Fruit fly (Drosophila melanogaster) whole organism, embryonic: ENCODE data around the gene CG1143.

Experiments used
- Asciz ChIP-seq: fragments of 200-800 bp; sonication (Bioruptor generic); optimal IDR thresholded peaks from 2 replicates; lab custom pipeline; 2017; ENCODE audit warnings: missing biosample characterization, mild to moderate bottlenecking, missing genetic modification characterization, missing genetic modification reagents
- Atf-2 ChIP-seq: fragments of 200-800 bp; sonication (Bioruptor generic); optimal IDR thresholded peaks from 2 replicates; lab custom pipeline; 2016; ENCODE audit warnings: missing biosample characterization, missing genetic modification characterization
- Blimp-1 ChIP-seq: fragments of 200-800 bp; sonication (Bioruptor generic); optimal IDR thresholded peaks from 3 replicates; lab custom pipeline; 2018; ENCODE audit warnings: missing biosample characterization, missing genetic modification characterization, mild to moderate bottlenecking, moderate library complexity, missing genetic modification reagents
- CG10274 ChIP-seq: fragments of 200-800 bp; sonication (Bioruptor generic); optimal IDR thresholded peaks from 3 replicates; lab custom pipeline; 2017; ENCODE audit warnings: missing biosample characterization, mild to moderate bottlenecking, missing genetic modification characterization
- CG10366 ChIP-seq: fragments of 200-800 bp; sonication (Bioruptor generic); IDR thresholded peaks from 2 replicates; pipeline ENCODE4 v1.3.6; 2022; ENCODE audit warnings: missing biosample characterization, missing genetic modification characterization
- CG10543 ChIP-seq: fragments of 200-800 bp; sonication (Bioruptor generic); optimal IDR thresholded peaks from 3 replicates; lab custom pipeline; 2017; ENCODE audit warnings: missing biosample characterization, mild to moderate bottlenecking, missing genetic modification characterization, moderate library complexity
- CG10565 ChIP-seq: fragments of 200-800 bp; sonication (Bioruptor generic); optimal IDR thresholded peaks from 3 replicates; lab custom pipeline; 2016; ENCODE audit warnings: missing biosample characterization, mild to moderate bottlenecking, missing genetic modification characterization
- CG10979 ChIP-seq: fragments of 200-800 bp; sonication (Bioruptor generic); optimal IDR thresholded peaks from 2 replicates; lab custom pipeline; 2018; ENCODE audit warnings: missing biosample characterization, mild to moderate bottlenecking, missing genetic modification characterization, moderate library complexity
- CG11398 ChIP-seq: fragments of 200-800 bp; sonication (Bioruptor generic); optimal IDR thresholded peaks from 2 replicates; lab custom pipeline; 2016; ENCODE audit warnings: missing biosample characterization, missing genetic modification characterization
- CG12236 ChIP-seq: fragments of 200-800 bp; sonication (Bioruptor generic); optimal IDR thresholded peaks from 2 replicates; lab custom pipeline; 2016; ENCODE audit warnings: missing biosample characterization, missing genetic modification characterization
- CG12391 ChIP-seq: fragments of 200-800 bp; sonication (Bioruptor generic); optimal IDR thresholded peaks from 3 replicates; lab custom pipeline; 2018; ENCODE audit warnings: missing biosample characterization, mild to moderate bottlenecking, missing genetic modification characterization, moderate library complexity
- CG12659 ChIP-seq: fragments of 200-800 bp; sonication (Bioruptor generic); optimal IDR thresholded peaks from 3 replicates; lab custom pipeline; 2017; ENCODE audit warnings: mild to moderate bottlenecking, missing biosample characterization, missing genetic modification reagents, missing genetic modification characterization
- CG12744 ChIP-seq: fragments of 200-800 bp; sonication (Bioruptor generic); optimal IDR thresholded peaks from 2 replicates; lab custom pipeline; 2016; ENCODE audit warnings: missing biosample characterization, missing genetic modification characterization
- CG13287 ChIP-seq: fragments of 200-800 bp; sonication (Bioruptor generic); IDR thresholded peaks from 2 replicates; pipeline ENCODE4 v1.3.6; 2022; ENCODE audit warnings: missing biosample characterization, missing genetic modification characterization; ENCODE audit not compliant: partially characterized antibody
- CG13424 ChIP-seq: fragments of 200-800 bp; sonication (Bioruptor generic); optimal IDR thresholded peaks from 2 replicates; lab custom pipeline; 2019; ENCODE audit warnings: missing biosample characterization, mild to moderate bottlenecking, missing genetic modification characterization, moderate library complexity
- CG14441 ChIP-seq: fragments of 200-800 bp; sonication (Bioruptor generic); IDR thresholded peaks from 2 replicates; pipeline ENCODE4 v1.3.6; 2022; ENCODE audit warnings: missing biosample characterization, missing genetic modification characterization
- CG16863 ChIP-seq: fragments of 200-800 bp; sonication (Bioruptor generic); optimal IDR thresholded peaks from 3 replicates; lab custom pipeline; 2016; ENCODE audit warnings: missing biosample characterization, missing genetic modification characterization
- CG17328 ChIP-seq: fragments of 200-800 bp; sonication (Bioruptor generic); IDR thresholded peaks from 2 replicates; pipeline ENCODE4 v1.3.6; 2022; ENCODE audit warnings: missing biosample characterization, missing genetic modification characterization
- CG18599 ChIP-seq: fragments of 200-800 bp; sonication (Bioruptor generic); optimal IDR thresholded peaks from 3 replicates; lab custom pipeline; 2017; ENCODE audit warnings: missing biosample characterization, missing genetic modification characterization, mild to moderate bottlenecking, moderate library complexity, missing genetic modification reagents
- CG2120 ChIP-seq: fragments of 200-800 bp; sonication (Bioruptor generic); optimal IDR thresholded peaks from 3 replicates; lab custom pipeline; 2016; ENCODE audit warnings: missing biosample characterization, missing genetic modification characterization
- CG30431 ChIP-seq: fragments of 200-800 bp; sonication (Bioruptor generic); optimal IDR thresholded peaks from 2 replicates; lab custom pipeline; 2017; ENCODE audit warnings: missing biosample characterization, missing genetic modification characterization
- CG31441 ChIP-seq: fragments of 200-800 bp; sonication (Bioruptor generic); IDR thresholded peaks from 2 replicates; pipeline ENCODE4 v1.3.6; 2022; ENCODE audit warnings: missing biosample characterization, missing genetic modification characterization
- CG3407 ChIP-seq: fragments of 200-800 bp; sonication (Bioruptor generic); optimal IDR thresholded peaks from 2 replicates; lab custom pipeline; 2018; ENCODE audit warnings: missing biosample characterization, mild to moderate bottlenecking, missing genetic modification characterization
- CG3995 ChIP-seq: fragments of 200-800 bp; sonication (Bioruptor generic); optimal IDR thresholded peaks from 3 replicates; lab custom pipeline; 2016; ENCODE audit warnings: missing biosample characterization, missing genetic modification characterization
- CG4820 ChIP-seq: fragments of 200-800 bp; sonication (Bioruptor generic); optimal IDR thresholded peaks from 3 replicates; lab custom pipeline; 2016; ENCODE audit warnings: missing biosample characterization, missing genetic modification characterization
- CG7786 ChIP-seq: fragments of 200-800 bp; sonication (Bioruptor generic); optimal IDR thresholded peaks from 2 replicates; lab custom pipeline; 2016; ENCODE audit warnings: missing biosample characterization, missing genetic modification characterization
- CG8089 ChIP-seq: fragments of 200-800 bp; sonication (Bioruptor generic); optimal IDR thresholded peaks from 3 replicates; lab custom pipeline; 2016; ENCODE audit warnings: missing biosample characterization, missing genetic modification characterization
- CG9876 ChIP-seq: fragments of 200-800 bp; sonication (Bioruptor generic); optimal IDR thresholded peaks from 2 replicates; lab custom pipeline; 2016; ENCODE audit warnings: missing biosample characterization, missing genetic modification characterization
- Deaf1 ChIP-seq: fragments of 200-800 bp; optimal IDR thresholded peaks from 3 replicates; lab custom pipeline; 2019; ENCODE audit warnings: missing biosample characterization, mild to moderate bottlenecking, missing genetic modification characterization, moderate library complexity
- Dek ChIP-seq: fragments of 200-800 bp; sonication (Bioruptor generic); optimal IDR thresholded peaks from 3 replicates; lab custom pipeline; 2019; ENCODE audit warnings: missing biosample characterization, mild to moderate bottlenecking, missing genetic modification characterization, moderate library complexity
- Dll ChIP-seq: fragments of 200-800 bp; sonication (Bioruptor generic); IDR thresholded peaks from 4 replicates; pipeline ENCODE4 v1.3.6; 2022; ENCODE audit warnings: missing biosample characterization, missing genetic modification characterization; ENCODE audit not compliant: partially characterized antibody
- ERR ChIP-seq: fragments of 200-800 bp; sonication (Bioruptor generic); optimal IDR thresholded peaks from 2 replicates; lab custom pipeline; 2016; ENCODE audit warnings: missing biosample characterization, missing genetic modification characterization
- Fer2 ChIP-seq: fragments of 200-800 bp; sonication (Bioruptor generic); optimal IDR thresholded peaks from 2 replicates; lab custom pipeline; 2018; ENCODE audit warnings: missing biosample characterization, mild to moderate bottlenecking, missing genetic modification characterization, moderate library complexity
- HLH3B ChIP-seq: fragments of 200-800 bp; sonication (Bioruptor generic); IDR thresholded peaks from 2 replicates; pipeline ENCODE4 v1.3.6; 2022; ENCODE audit warnings: missing biosample characterization, missing genetic modification characterization
- Mes4 ChIP-seq: fragments of 200-800 bp; sonication (Bioruptor generic); optimal IDR thresholded peaks from 2 replicates; lab custom pipeline; 2016; ENCODE audit warnings: missing biosample characterization, missing genetic modification characterization
- NC2α ChIP-seq: fragments of 200-800 bp; sonication (Bioruptor generic); optimal IDR thresholded peaks from 2 replicates; lab custom pipeline; 2016; ENCODE audit warnings: missing biosample characterization, missing genetic modification characterization
- Oli ChIP-seq: fragments of 200-800 bp; sonication (Bioruptor generic); optimal IDR thresholded peaks from 2 replicates; lab custom pipeline; 2018; ENCODE audit warnings: missing biosample characterization, mild to moderate bottlenecking, missing genetic modification characterization, moderate library complexity
- Poxn ChIP-seq: fragments of 200-800 bp; sonication (Bioruptor generic); IDR thresholded peaks from 2 replicates; pipeline ENCODE4 v1.3.6; 2022; ENCODE audit warnings: missing biosample characterization, missing genetic modification characterization
- Sry-δ ChIP-seq: fragments of 200-800 bp; sonication (Bioruptor generic); optimal IDR thresholded peaks from 2 replicates; lab custom pipeline; 2016; ENCODE audit warnings: missing biosample characterization, missing genetic modification characterization
- Stat92E ChIP-seq, 3 experiments: fragments of >200 bp in 2 of 3; fragments of 200-800 bp in 1 of 3; sonication (Bioruptor generic) in 1 of 3; optimal IDR thresholded peaks; 2 replicates each; lab custom pipeline; 2017 to 2019; ENCODE audit warnings: missing biosample characterization in 3 of 3, missing genetic modification characterization in 3 of 3, mild to moderate bottlenecking in 1 of 3, moderate library complexity in 1 of 3
- bbx ChIP-seq: fragments of 200-800 bp; sonication (Bioruptor generic); IDR thresholded peaks from 2 replicates; pipeline ENCODE4 v1.3.6; 2022; ENCODE audit warnings: missing biosample characterization, missing genetic modification characterization; ENCODE audit not compliant: partially characterized antibody
- cato ChIP-seq: fragments of 200-800 bp; sonication (Bioruptor generic); optimal IDR thresholded peaks from 2 replicates; lab custom pipeline; 2016; ENCODE audit warnings: missing biosample characterization, missing genetic modification characterization, borderline replicate concordance
- cg ChIP-seq: fragments of 200-800 bp; sonication (Bioruptor generic); optimal IDR thresholded peaks from 3 replicates; lab custom pipeline; 2019; ENCODE audit warnings: missing biosample characterization, mild to moderate bottlenecking, missing genetic modification characterization, moderate library complexity
- chif ChIP-seq, 2 experiments: fragments of 200-800 bp; sonication (Bioruptor generic); optimal IDR thresholded peaks; 3 replicates each; lab custom pipeline; 2016; ENCODE audit warnings: missing biosample characterization in 2 of 2, missing genetic modification characterization in 2 of 2
- crp ChIP-seq, 2 experiments: fragments of 200-800 bp; sonication (Bioruptor generic); optimal IDR thresholded peaks; 2 replicates in 1 of 2; 3 replicates in 1 of 2; lab custom pipeline; 2017; ENCODE audit warnings: missing biosample characterization in 2 of 2, missing genetic modification characterization in 2 of 2, mild to moderate bottlenecking in 1 of 2, moderate library complexity in 1 of 2
- dpn ChIP-seq, 2 experiments: fragments of 200-800 bp; sonication (Bioruptor generic); optimal IDR thresholded peaks; 3 replicates each; lab custom pipeline; 2016; ENCODE audit warnings: missing biosample characterization in 2 of 2, missing genetic modification characterization in 2 of 2
- gcm ChIP-seq: fragments of 200-800 bp; sonication (Bioruptor generic); optimal IDR thresholded peaks from 2 replicates; lab custom pipeline; 2019; ENCODE audit warnings: missing biosample characterization, mild to moderate bottlenecking, missing genetic modification characterization, moderate library complexity
- insv ChIP-seq, 2 experiments: fragments of 200-800 bp; sonication (Bioruptor generic); optimal IDR thresholded peaks; 3 replicates each; lab custom pipeline; 2016 to 2018; ENCODE audit warnings: missing biosample characterization in 2 of 2, missing genetic modification characterization in 2 of 2
- luna ChIP-seq: fragments of 200-800 bp; sonication (Bioruptor generic); optimal IDR thresholded peaks from 2 replicates; lab custom pipeline; 2016; ENCODE audit warnings: missing biosample characterization, missing genetic modification characterization
- psq ChIP-seq: fragments of 200-800 bp; sonication (Bioruptor generic); optimal IDR thresholded peaks from 2 replicates; lab custom pipeline; 2017; ENCODE audit warnings: missing biosample characterization, missing genetic modification characterization

The CG1143 gene

dm6 chr3L:2631406-2631805 lies 13.8 kb upstream of the CG1143 start, which contains the start of the genes CG42245 and MEP-1 (continued):
- TF ChIP-seq gcm (peak; percentile 17), Asciz (GFP tag; lab: Kevin White, UChicago) (peak; percentile 14), CG9876 (GFP tag; lab: Kevin White, UChicago) (no peak), CG10543 (GFP tag; lab: Kevin White, UChicago) (peak; percentile 45), CG16863 (GFP tag; lab: Kevin White, UChicago) (no peak), chif (GFP tag; optimal IDR thresholded peaks at IDR 0.05; lab: Kevin White, UChicago) (peak; percentile 12 to 28), Poxn (GFP tag; lab: Robert Waterston, UW) (no peak), CG10366 (GFP tag; lab: Robert Waterston, UW) (no peak), CG18599 (GFP tag; lab: Kevin White, UChicago) (peak; percentile 58), dpn (GFP tag; optimal IDR thresholded peaks at IDR 0.05; lab: Kevin White, UChicago) (peak; percentile 52 to 61), CG12659 (GFP tag; lab: Kevin White, UChicago) (peak; percentile 67), Mes4 (GFP tag; lab: Kevin White, UChicago) (peak; percentile 49), psq (GFP tag; lab: Kevin White, UChicago) (peak; percentile 13), Fer2 (no peak), Blimp-1 (peak; percentile 49), CG31441 (GFP tag; lab: Robert Waterston, UW) (no peak), CG10565 (no peak), CG30431 (GFP tag; lab: Kevin White, UChicago) (no peak), CG10979 (tag; lab: Kevin White, UChicago) (peak; percentile 9), Dek (tag; lab: Kevin White, UChicago) (no peak), CG10274 (no peak), luna (GFP tag; lab: Kevin White, UChicago) (peak; percentile 7), Dll (GFP tag; lab: Robert Waterston, UW) (peak; percentile 75; the same call in 3 of the 4 replicates), ERR (peak; percentile 10), CG17328 (no peak), CG3995 (GFP tag; lab: Kevin White, UChicago) (peak; percentile 34), Stat92E (GFP tag; optimal IDR thresholded peaks at IDR 0.05; lab: Kevin White, UChicago) (peak in 1 of 3 experiments; percentile 27), CG13287 (peak; percentile 81), Sry-δ (GFP tag; lab: Kevin White, UChicago) (peak; percentile 70), CG12236 (GFP tag; lab: Kevin White, UChicago) (peak; percentile 49), crp (GFP tag; optimal IDR thresholded peaks at IDR 0.05; lab: Kevin White, UChicago) (peak; percentile 91 to 96), Oli (tag; lab: Kevin White, UChicago) (peak; percentile 43), bbx (peak; percentile 73), CG12744 (GFP tag; lab: Kevin White, UChicago) (peak; percentile 7), cg (GFP tag; lab: Kevin White, UChicago) (no peak), insv (GFP tag; optimal IDR thresholded peaks at IDR 0.05; lab: Kevin White, UChicago) (peak in 1 of 2 experiments; percentile 34), CG11398 (GFP tag; lab: Kevin White, UChicago) (peak; percentile 37), CG4820 (GFP tag; lab: Kevin White, UChicago) (peak; percentile 41), CG8089 (GFP tag; lab: Kevin White, UChicago) (peak; percentile 6), CG2120 (GFP tag; lab: Kevin White, UChicago) (peak; percentile 73), CG3407 (peak; percentile 16), CG12391 (tag; lab: Kevin White, UChicago) (peak; percentile 70), NC2α (GFP tag; lab: Kevin White, UChicago) (peak; percentile 41), Deaf1 (tag; lab: Kevin White, UChicago) (peak; percentile 9), CG13424 (tag; lab: Kevin White, UChicago) (peak; percentile 17), HLH3B (GFP tag; lab: Robert Waterston, UW) (no peak), Atf-2 (peak; percentile 14), CG14441 (GFP tag; lab: Robert Waterston, UW) (no peak), CG7786 (GFP tag; lab: Kevin White, UChicago) (peak; percentile 44), cato (GFP tag; lab: Kevin White, UChicago) (peak; percentile 23)
